Fruit fly (Drosophila melanogaster) Kc167 (cell line): Measurements from ENCODE around the gene Fkbp59.

Source experiments
- Myc ChIP-seq: fragments of >200 bp; optimal IDR thresholded peaks from 2 replicates; lab custom pipeline; 2017; ENCODE audit warnings: missing external identifiers
- Sin3A ChIP-seq: fragments of >200 bp; optimal IDR thresholded peaks from 2 replicates; lab custom pipeline; 2018; ENCODE audit warnings: missing external identifiers
- h ChIP-seq: fragments of >200 bp; optimal IDR thresholded peaks from 3 replicates; lab custom pipeline; 2018; ENCODE audit warnings: missing external identifiers
- insv ChIP-seq: fragments of >200 bp; optimal IDR thresholded peaks from 3 replicates; lab custom pipeline; 2018; ENCODE audit warnings: missing external identifiers
- psq ChIP-seq: fragments of >200 bp; optimal IDR thresholded peaks from 2 replicates; lab custom pipeline; 2017; ENCODE audit warnings: missing external identifiers
- ttk ChIP-seq: sonication (Bioruptor generic); optimal IDR thresholded peaks from 2 replicates; lab custom pipeline; 2017; ENCODE audit warnings: missing external identifiers

Fkbp59 gene

dm6 chr2L:9903028-9903427 is 15.2 kb downstream of the Fkbp59 start, which contains the start of gene Muc30E:
Gene Muc30E (minus strand): TSS chr2L:9903128.
- TF ChIP-seq Sin3A (lab: Kevin White, UChicago): no peak
- TF ChIP-seq insv: no peak
- TF ChIP-seq h (lab: Kevin White, UChicago): no peak
- TF ChIP-seq psq (lab: Kevin White, UChicago): no peak

- TF ChIP-seq psq (lab: Kevin White, UChicago) (no peak), ttk (lab: Kevin White, UChicago) (no peak), Myc (lab: Kevin White, UChicago) (no peak), insv (no peak), Sin3A (lab: Kevin White, UChicago) (no peak), h (lab: Kevin White, UChicago) (no peak)
Measured at dm6 chr2L:9906641-9907040, 18.8 kb downstream of the Fkbp59 start.

dm6 chr2L:9907320-9908256 is 19.8 kb downstream of the Fkbp59 start:
- TF ChIP-seq Myc (lab: Kevin White, UChicago) (no peak), psq (lab: Kevin White, UChicago) (no peak), insv (no peak), h (lab: Kevin White, UChicago) (no peak), Sin3A (lab: Kevin White, UChicago) (no peak), ttk (lab: Kevin White, UChicago) (no peak)

- no peak for TF ChIP-seq Sin3A (lab: Kevin White, UChicago)
- TF ChIP-seq h (lab: Kevin White, UChicago): no peak
- TF ChIP-seq insv: no peak
- TF ChIP-seq psq (lab: Kevin White, UChicago): no peak
- no peak for TF ChIP-seq Myc (lab: Kevin White, UChicago)
- TF ChIP-seq ttk (lab: Kevin White, UChicago): no peak
Measured at dm6 chr2L:9908468-9908967, 20.7 kb downstream of the Fkbp59 start, which contains the start of gene CG13124. Gene CG13124 (minus strand): TSS chr2L:9908633.

dm6 chr2L:9911783-9912182 is 24.0 kb downstream of the Fkbp59 start:
- TF ChIP-seq h (lab: Kevin White, UChicago) (no peak), Myc (lab: Kevin White, UChicago) (no peak), ttk (lab: Kevin White, UChicago) (no peak), Sin3A (lab: Kevin White, UChicago) (no peak), insv (no peak), psq (lab: Kevin White, UChicago) (no peak)

- TF ChIP-seq insv (no peak), Sin3A (lab: Kevin White, UChicago) (no peak), ttk (lab: Kevin White, UChicago) (no peak), Myc (lab: Kevin White, UChicago) (no peak), h (lab: Kevin White, UChicago) (no peak), psq (lab: Kevin White, UChicago) (no peak)
Measured at dm6 chr2L:9912570-9913260, 24.9 kb downstream of the Fkbp59 start, which contains the start of the genes Etl1 and Srp54. Gene Etl1 (minus strand): TSS chr2L:9912608. Gene Srp54 (plus strand): TSS chr2L:9912911.

- TF ChIP-seq ttk (lab: Kevin White, UChicago): no peak
- no peak for TF ChIP-seq Sin3A (lab: Kevin White, UChicago)
- TF ChIP-seq Myc (lab: Kevin White, UChicago): no peak
- no peak for TF ChIP-seq insv
- no peak for TF ChIP-seq psq (lab: Kevin White, UChicago)
- no peak for TF ChIP-seq h (lab: Kevin White, UChicago)
Measured at dm6 chr2L:9915011-9915850, 27.4 kb downstream of the Fkbp59 start, which contains the start of gene yip2. Gene yip2 (plus strand): TSS chr2L:9915253.

- TF ChIP-seq psq (lab: Kevin White, UChicago) (no peak), Sin3A (lab: Kevin White, UChicago) (no peak)
Measured at dm6 chr2L:9918020-9918959, 30.5 kb downstream of the Fkbp59 start, which contains the start of the genes CG5885 and CG4598. Gene CG5885 (minus strand): TSS chr2L:9918330. Gene CG4598 (plus strand): TSS chr2L:9918618.

dm6 chr2L:9919218-9919617 is 31.4 kb downstream of the Fkbp59 start:
- TF ChIP-seq Myc (lab: Kevin White, UChicago): no peak
- no peak for TF ChIP-seq ttk (lab: Kevin White, UChicago)
- TF ChIP-seq insv: no peak
- no peak for TF ChIP-seq Sin3A (lab: Kevin White, UChicago)
- no peak for TF ChIP-seq h (lab: Kevin White, UChicago)
- TF ChIP-seq psq (lab: Kevin White, UChicago): no peak

DNA sequence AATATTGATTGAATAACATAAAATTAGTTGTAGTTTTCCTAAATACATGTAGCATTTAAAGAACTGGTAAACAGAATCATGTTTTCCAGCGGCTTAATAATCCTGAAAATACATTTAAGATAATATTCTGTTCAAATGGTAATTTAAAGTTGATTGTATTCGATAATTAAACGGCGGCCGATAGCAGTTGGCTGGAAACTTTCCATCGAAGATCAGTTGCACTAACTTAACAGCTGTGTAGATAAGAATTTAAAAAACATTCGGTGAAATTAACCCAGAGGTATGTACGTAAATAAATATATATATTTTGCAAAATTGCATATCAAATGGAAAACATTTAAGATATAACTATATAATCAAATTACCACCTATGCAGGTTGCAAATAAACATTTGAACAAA is 32.1 kb downstream of the Fkbp59 start, which contains the start of gene CG4594:
Gene CG4594 (plus strand): TSS at position 212 of the 400 bp plus-strand sequence.
- TF ChIP-seq h (lab: Kevin White, UChicago) (no peak), psq (lab: Kevin White, UChicago) (no peak), Sin3A (lab: Kevin White, UChicago) (no peak), ttk (lab: Kevin White, UChicago) (no peak), Myc (lab: Kevin White, UChicago) (no peak), insv (no peak)
